Worm (Caenorhabditis elegans): ENCODE results near the gene C44B7.11.

- no peak for TF ChIP-seq mep-1 (tag; optimal IDR thresholded peaks at IDR 0.05)
- no peak for TF ChIP-seq nhr-28 (tag; optimal IDR thresholded peaks at IDR 0.05)
- no peak for TF ChIP-seq lin-13 (GFP tag; optimal IDR thresholded peaks at IDR 0.05)
- no peak for TF ChIP-seq zag-1 (tag; optimal IDR thresholded peaks at IDR 0.05)
These were observed 24.8 kb downstream of the C44B7.11 start, which contains the start of gene C44B7.5 for ce11 chrII:6872493-6872892.
